Fruit fly (Drosophila melanogaster): Measurements from ENCODE around the gene Spn77Bc.

The Spn77Bc gene

DNA sequence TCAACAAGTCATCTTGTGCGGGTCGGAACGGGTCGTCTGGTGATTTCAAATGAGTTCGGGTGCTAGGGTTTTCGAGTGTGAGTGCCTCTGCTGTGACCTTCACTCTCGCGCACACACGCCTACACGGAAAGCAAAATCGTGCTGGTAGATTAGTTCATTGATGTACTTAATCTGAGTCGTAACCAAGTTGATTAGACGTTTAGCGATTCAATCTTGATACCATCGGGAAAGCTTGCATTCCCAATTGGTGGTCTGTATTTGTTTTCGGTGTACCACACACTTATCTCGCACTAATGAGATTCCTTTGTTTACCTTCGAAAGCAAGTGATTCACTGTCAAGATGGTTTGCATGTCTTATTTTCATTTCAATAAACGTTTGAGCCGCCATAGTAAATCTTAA is 46.5 kb downstream of the Spn77Bc start (continued):
- TF ChIP-seq peb (GFP tag; IDR thresholded peaks at IDR 0.05) (no peak), CG8290 (GFP tag; optimal IDR thresholded peaks at IDR 0.05) (no peak), CG8290 (tag; optimal IDR thresholded peaks at IDR 0.05) (peak in 1 of 2 experiments; percentile 85), Doc2 (GFP tag; IDR thresholded peaks at IDR 0.05) (no peak), corto (GFP tag; optimal IDR thresholded peaks at IDR 0.05) (no peak), CG30403 (GFP tag; optimal IDR thresholded peaks at IDR 0.05) (peak; percentile 31), CG9215 (GFP tag; IDR thresholded peaks at IDR 0.05) (no peak), CG18262 (tag; optimal IDR thresholded peaks at IDR 0.05) (no peak), CG10462 (GFP tag; optimal IDR thresholded peaks at IDR 0.05) (no peak), ind (GFP tag; optimal IDR thresholded peaks at IDR 0.05) (peak; percentile 36), CG42726 (GFP tag; IDR thresholded peaks at IDR 0.05; ENCODE audit: partially characterized antibody) (no peak), chinmo (GFP tag; IDR thresholded peaks at IDR 0.05; ENCODE audit: partially characterized antibody) (peak; percentile 82; the same call in 2 of the 4 replicates), slp2 (GFP tag; optimal IDR thresholded peaks at IDR 0.05) (no peak), CG11504 (tag; optimal IDR thresholded peaks at IDR 0.05) (peak; percentile 43), CG30020 (tag; optimal IDR thresholded peaks at IDR 0.05) (no peak), CG3281 (GFP tag; optimal IDR thresholded peaks at IDR 0.05) (peak; percentile 22), Myb (GFP tag; optimal IDR thresholded peaks at IDR 0.05) (peak; percentile 13), Neu2 (GFP tag; optimal IDR thresholded peaks at IDR 0.05; ENCODE audit: borderline replicate concordance) (no peak), vfl (GFP tag; optimal IDR thresholded peaks at IDR 0.05) (no peak), Oaz (GFP tag; IDR thresholded peaks at IDR 0.05) (no peak), so (GFP tag; IDR thresholded peaks at IDR 0.05) (peak; percentile 66; the same call in 2 of the 3 replicates), Kr (GFP tag; optimal IDR thresholded peaks at IDR 0.05) (no peak), Hr39 (optimal IDR thresholded peaks at IDR 0.05) (no peak), gro (GFP tag; optimal IDR thresholded peaks at IDR 0.05) (peak; percentile 73), Spps (tag; optimal IDR thresholded peaks at IDR 0.05) (no peak), fd3F (GFP tag; optimal IDR thresholded peaks at IDR 0.05) (peak; percentile 28), Xbp1 (GFP tag; optimal IDR thresholded peaks at IDR 0.05) (peak; percentile 35), Ets97D (GFP tag; optimal IDR thresholded peaks at IDR 0.05) (no peak), gsb-n (tag; optimal IDR thresholded peaks at IDR 0.05) (no peak), Optix (GFP tag; IDR thresholded peaks at IDR 0.05) (no peak), ftz-f1 (GFP tag; optimal IDR thresholded peaks at IDR 0.05) (peak; percentile 79), CG11247 (GFP tag; IDR thresholded peaks at IDR 0.05) (no peak), Rfx (GFP tag; IDR thresholded peaks at IDR 0.05) (peak; percentile 68), CG6791 (GFP tag; IDR thresholded peaks at IDR 0.05; ENCODE audit: partially characterized antibody) (no peak), Meics (GFP tag; optimal IDR thresholded peaks at IDR 0.05) (peak; percentile 46), sug (tag; optimal IDR thresholded peaks at IDR 0.05) (peak; percentile 79), CG17829 (tag; optimal IDR thresholded peaks at IDR 0.05) (no peak), Scr (GFP tag; IDR thresholded peaks at IDR 0.05; ENCODE audit: partially characterized antibody) (no peak), CG18764 (GFP tag; optimal IDR thresholded peaks at IDR 0.05) (no peak), Deaf1 (tag; optimal IDR thresholded peaks at IDR 0.05) (peak; percentile 17), fu2 (GFP tag; optimal IDR thresholded peaks at IDR 0.05) (no peak), Ravus (GFP tag; IDR thresholded peaks at IDR 0.05) (no peak), CG12299 (tag; optimal IDR thresholded peaks at IDR 0.05) (no peak), CG4820 (GFP tag; optimal IDR thresholded peaks at IDR 0.05) (no peak), ro (GFP tag; IDR thresholded peaks at IDR 0.05) (no peak), ATbp (GFP tag; optimal IDR thresholded peaks at IDR 0.05) (no peak), CG11723 (GFP tag; optimal IDR thresholded peaks at IDR 0.05) (no peak), sr (GFP tag; IDR thresholded peaks at IDR 0.05) (0 out of 3 replicates have a peak, but pooled peaks have one; percentile 35), CG4282 (GFP tag; optimal IDR thresholded peaks at IDR 0.05) (no peak), Awh (GFP tag; IDR thresholded peaks at IDR 0.05) (0 out of 2 replicates have a peak, but pooled peaks have one; percentile 32), klu (GFP tag; IDR thresholded peaks at IDR 0.05) (no peak), CG4328 (GFP tag; optimal IDR thresholded peaks at IDR 0.05) (no peak), wek (GFP tag; optimal IDR thresholded peaks at IDR 0.05) (no peak)
